Worm (Caenorhabditis elegans): ENCODE results near the gene F13H10.9.

- TF ChIP-seq fkh-10 (GFP tag; optimal IDR thresholded peaks at IDR 0.05), result no peak
- no peak for TF ChIP-seq ceh-48 (tag; optimal IDR thresholded peaks at IDR 0.05)
- TF ChIP-seq pha-4 (tag; optimal IDR thresholded peaks at IDR 0.05), result no peak
- TF ChIP-seq ceh-14 (tag; optimal IDR thresholded peaks at IDR 0.05), result no peak
- TF ChIP-seq K09A11.1 (tag; optimal IDR thresholded peaks at IDR 0.05; ENCODE audit: insufficient read depth), result no peak
- no peak for TF ChIP-seq fax-1 (tag; optimal IDR thresholded peaks at IDR 0.05)
- TF ChIP-seq ama-1 (optimal IDR thresholded peaks at IDR 0.05), result no peak
- no peak for TF ChIP-seq ceh-45 (GFP tag; IDR thresholded peaks at IDR 0.05)
- TF ChIP-seq nfya-1 (tag; optimal IDR thresholded peaks at IDR 0.05), result no peak
- no peak for TF ChIP-seq ets-4 (tag; optimal IDR thresholded peaks at IDR 0.05)
- no peak for TF ChIP-seq ztf-16 (tag; optimal IDR thresholded peaks at IDR 0.05)
- no peak for TF ChIP-seq tbx-7 (tag; optimal IDR thresholded peaks at IDR 0.05)
- no peak for TF ChIP-seq T23F11.4 (GFP tag; optimal IDR thresholded peaks at IDR 0.05)
- TF ChIP-seq eyg-1 (tag; optimal IDR thresholded peaks at IDR 0.05), result no peak
These were observed 20.6 kb downstream of the F13H10.9 start, which contains the start of gene alh-3 for ce11 chrIV:11022303-11022702.
